Fruit fly (Drosophila melanogaster): ENCODE measurements around the gene CG5455.

The CG5455 gene

dm6 chr3R:26499136-26499535, 37.8 kb downstream of the CG5455 start (continued):
- TF ChIP-seq dysf (GFP tag; IDR thresholded peaks at IDR 0.05) (peak; percentile 31; the same call in 1 of the 3 replicates), CG3847 (GFP tag; IDR thresholded peaks at IDR 0.05) (no peak), vfl (GFP tag; optimal IDR thresholded peaks at IDR 0.05) (no peak), sc (optimal IDR thresholded peaks at IDR 0.05) (no peak), sc (GFP tag; optimal IDR thresholded peaks at IDR 0.05) (no peak), ttk (GFP tag; IDR thresholded peaks at IDR 0.05) (0 out of 2 replicates have a peak, but pooled peaks have one; percentile 32), CG9727 (GFP tag; optimal IDR thresholded peaks at IDR 0.05) (peak; percentile 8), corto (GFP tag; optimal IDR thresholded peaks at IDR 0.05) (peak; percentile 54), CG7556 (GFP tag; optimal IDR thresholded peaks at IDR 0.05) (peak; percentile 21), HLH3B (GFP tag; IDR thresholded peaks at IDR 0.05) (peak; percentile 8; the same call in 1 of the 2 replicates), Mad (GFP tag; optimal IDR thresholded peaks at IDR 0.05) (no peak), CG32767 (GFP tag; IDR thresholded peaks at IDR 0.05) (no peak), Opbp (GFP tag; IDR thresholded peaks at IDR 0.05; ENCODE audit: partially characterized antibody) (no peak), cad (GFP tag; optimal IDR thresholded peaks at IDR 0.05) (no peak), CG6654 (GFP tag; optimal IDR thresholded peaks at IDR 0.05) (no peak), CG18599 (GFP tag; optimal IDR thresholded peaks at IDR 0.05) (peak; percentile 62), Asciz (GFP tag; optimal IDR thresholded peaks at IDR 0.05) (no peak), Ptx1 (GFP tag; IDR thresholded peaks at IDR 0.05) (0 out of 2 replicates have a peak, but pooled peaks have one; percentile 44), CG13424 (tag; optimal IDR thresholded peaks at IDR 0.05) (peak; percentile 14), lola (GFP tag; optimal IDR thresholded peaks at IDR 0.05) (no peak), grau (tag; optimal IDR thresholded peaks at IDR 0.05) (peak; percentile 6), CG11696 (GFP tag; IDR thresholded peaks at IDR 0.05) (0 out of 2 replicates have a peak, but pooled peaks have one; percentile 29), Blimp-1 (GFP tag; optimal IDR thresholded peaks at IDR 0.05) (peak; percentile 32)

- TF ChIP-seq sens (GFP tag) = peak; percentile 45
- no peak for TF ChIP-seq cg (GFP tag; optimal IDR thresholded peaks at IDR 0.05)
- TF ChIP-seq repo (GFP tag; optimal IDR thresholded peaks at IDR 0.05) = no peak
- TF ChIP-seq CG12769 (tag; optimal IDR thresholded peaks at IDR 0.05) = no peak
- no peak for TF ChIP-seq Dek (tag; optimal IDR thresholded peaks at IDR 0.05)
- TF ChIP-seq nmo (GFP tag; optimal IDR thresholded peaks at IDR 0.05) = no peak
- TF ChIP-seq CG32532 (GFP tag; IDR thresholded peaks at IDR 0.05) = no peak
- TF ChIP-seq Drgx (GFP tag; IDR thresholded peaks at IDR 0.05) = peak; percentile 74
- no peak for TF ChIP-seq ase (GFP tag; IDR thresholded peaks at IDR 0.05)
- peak in 1 of 2 experiments; percentile 27 for TF ChIP-seq bsh (GFP tag; optimal IDR thresholded peaks at IDR 0.05)
- no peak for TF ChIP-seq dimm (GFP tag; IDR thresholded peaks at IDR 0.05)
- no peak for TF ChIP-seq CG4617 (GFP tag; optimal IDR thresholded peaks at IDR 0.05; ENCODE audit: borderline replicate concordance)
- TF ChIP-seq CG43689 (GFP tag; IDR thresholded peaks at IDR 0.05) = no peak
- peak; percentile 12 for TF ChIP-seq dmrt99B (tag; optimal IDR thresholded peaks at IDR 0.05)
- TF ChIP-seq CG3847 (GFP tag; IDR thresholded peaks at IDR 0.05) = no peak
- no peak for TF ChIP-seq zf30C (GFP tag; optimal IDR thresholded peaks at IDR 0.05)
- no peak for TF ChIP-seq CoRest (tag; optimal IDR thresholded peaks at IDR 0.05)
- no peak for TF ChIP-seq CG2712 (tag; optimal IDR thresholded peaks at IDR 0.05)
- TF ChIP-seq gem (tag; optimal IDR thresholded peaks at IDR 0.05) = peak; percentile 13
- TF ChIP-seq Nf-YA (GFP tag; IDR thresholded peaks at IDR 0.05) = no peak
- no peak for TF ChIP-seq CG4854 (GFP tag; optimal IDR thresholded peaks at IDR 0.05)
- TF ChIP-seq CG11504 (tag; optimal IDR thresholded peaks at IDR 0.05) = peak; percentile 19
- no peak for TF ChIP-seq en (GFP tag; optimal IDR thresholded peaks at IDR 0.05)
- TF ChIP-seq CG11085 (GFP tag; IDR thresholded peaks at IDR 0.05) = no peak
- no peak for TF ChIP-seq sisA (GFP tag; IDR thresholded peaks at IDR 0.05)
- no peak for TF ChIP-seq sob (GFP tag; IDR thresholded peaks at IDR 0.05)
- no peak for TF ChIP-seq CG9609 (GFP tag; optimal IDR thresholded peaks at IDR 0.05)
- peak; percentile 20 for TF ChIP-seq Med (GFP tag)
- TF ChIP-seq CG7357 (GFP tag; IDR thresholded peaks at IDR 0.05) = no peak
- TF ChIP-seq sima (GFP tag; optimal IDR thresholded peaks at IDR 0.05) = no peak
Measured at dm6 chr3R:26500355-26500754, 39.0 kb downstream of the CG5455 start.
